Worm (Caenorhabditis elegans) whole organism, L4 larva: Measurements from ENCODE around the gene Y102E9.5.

Experiments used
- D1046.2 ChIP-seq: fragments of 200-800 bp; sonication (Bioruptor generic); IDR thresholded peaks from 2 replicates; pipeline ENCODE4 v1.3.6; 2022; ENCODE audit warnings: missing genetic modification characterization, missing compliant biosample characterization
- F44E2.7 ChIP-seq: fragments of 200-800 bp; sonication (Bioruptor generic); IDR thresholded peaks from 2 replicates; pipeline ENCODE4 v2.1.2; 2022; ENCODE audit warnings: missing genetic modification characterization, missing compliant biosample characterization
- T26A8.4 ChIP-seq: fragments of 200-800 bp; sonication (Bioruptor generic); IDR thresholded peaks from 2 replicates; pipeline ENCODE4 v1.3.6; 2022; ENCODE audit warnings: missing genetic modification characterization, missing compliant biosample characterization
- Y48G9A.11 ChIP-seq: fragments of 200-800 bp; sonication (Bioruptor generic); IDR thresholded peaks from 2 replicates; pipeline ENCODE4 v1.3.6; 2022; ENCODE audit warnings: missing genetic modification reagents, missing genetic modification characterization, missing compliant biosample characterization
- ceh-28 ChIP-seq: fragments of 150-350 bp; optimal IDR thresholded peaks from 2 replicates; lab custom pipeline; 2014; ENCODE audit warnings: missing biosample characterization, missing genetic modification reagents, missing genetic modification characterization
- ceh-62 ChIP-seq: sonication (generic microtip); optimal IDR thresholded peaks from 2 replicates; lab custom pipeline; 2017; ENCODE audit warnings: missing biosample characterization, missing genetic modification characterization
- cey-2 ChIP-seq: sonication (generic microtip); optimal IDR thresholded peaks from 3 replicates; lab custom pipeline; 2017; ENCODE audit warnings: missing genetic modification characterization, mild to moderate bottlenecking, missing compliant biosample characterization, antibody characterized with exemption, borderline replicate concordance; ENCODE audit not compliant: insufficient read depth
- ctbp-1 ChIP-seq: fragments of 200-800 bp; sonication (Bioruptor generic); IDR thresholded peaks from 2 replicates; pipeline ENCODE4 v1.3.6; 2022; ENCODE audit warnings: missing genetic modification reagents, missing genetic modification characterization, missing compliant biosample characterization
- daf-16 ChIP-seq, 3 experiments: sonication (generic microtip); optimal IDR thresholded peaks; 2 replicates each; lab custom pipeline; 2016 to 2017; ENCODE audit warnings: missing genetic modification characterization in 3 of 3, missing genetic modification reagents in 3 of 3, mild to moderate bottlenecking in 2 of 3, missing compliant biosample characterization in 2 of 3, missing biosample characterization in 1 of 3, moderate library complexity in 1 of 3
- daf-19 ChIP-seq: fragments of 200-800 bp; sonication (Bioruptor generic); conservative IDR thresholded peaks from 2 replicates; pipeline ENCODE4 v1.3.6; 2022; ENCODE audit warnings: missing genetic modification characterization, missing compliant biosample characterization
- daf-8 ChIP-seq: fragments of 200-800 bp; sonication (Bioruptor generic); IDR thresholded peaks from 2 replicates; pipeline ENCODE4 v1.3.6; 2022; ENCODE audit warnings: missing genetic modification characterization, missing compliant biosample characterization
- dmd-6 ChIP-seq: fragments of 200-800 bp; sonication (Bioruptor generic); IDR thresholded peaks from 2 replicates; pipeline ENCODE4 v1.3.6; 2022; ENCODE audit warnings: missing genetic modification reagents, missing genetic modification characterization, missing compliant biosample characterization
- dmd-8 ChIP-seq: fragments of 200-800 bp; sonication (Bioruptor generic); IDR thresholded peaks from 2 replicates; pipeline ENCODE4 v1.3.6; 2022; ENCODE audit warnings: missing genetic modification characterization, missing compliant biosample characterization
- duxl-1 ChIP-seq: sonication (generic microtip); optimal IDR thresholded peaks from 2 replicates; lab custom pipeline; 2016; ENCODE audit warnings: mild to moderate bottlenecking, missing genetic modification characterization, moderate library complexity, missing compliant biosample characterization; ENCODE audit not compliant: poor library complexity
- egl-43 ChIP-seq: fragments of 200-800 bp; sonication (Bioruptor generic); IDR thresholded peaks from 2 replicates; pipeline ENCODE4 v1.3.6; 2022; ENCODE audit warnings: missing genetic modification reagents, missing genetic modification characterization, missing compliant biosample characterization
- fos-1 ChIP-seq: fragments of 150-350 bp; optimal IDR thresholded peaks from 2 replicates; lab custom pipeline; 2014; ENCODE audit warnings: missing biosample characterization, missing genetic modification characterization
- gei-8 ChIP-seq: fragments of 200-800 bp; sonication (Bioruptor generic); optimal IDR thresholded peaks from 2 replicates; lab custom pipeline; 2018; ENCODE audit warnings: mild to moderate bottlenecking, missing genetic modification characterization, missing compliant biosample characterization
- hmg-1.1 ChIP-seq: fragments of 200-800 bp; sonication (Bioruptor generic); IDR thresholded peaks from 2 replicates; pipeline ENCODE4 v1.3.6; 2022; ENCODE audit warnings: missing genetic modification reagents, missing genetic modification characterization, missing compliant biosample characterization
- lin-1 ChIP-seq: fragments of 200-800 bp; sonication (Bioruptor generic); IDR thresholded peaks from 2 replicates; pipeline ENCODE4 v1.3.6; 2022; ENCODE audit warnings: missing genetic modification reagents, missing genetic modification characterization, missing compliant biosample characterization
- lin-15B ChIP-seq: fragments of 150-350 bp; sonication (generic microtip); optimal IDR thresholded peaks from 3 replicates; lab custom pipeline; 2014; ENCODE audit warnings: missing biosample characterization, missing genetic modification characterization
- mes-2 ChIP-seq: sonication (generic microtip); optimal IDR thresholded peaks from 2 replicates; lab custom pipeline; 2016; ENCODE audit warnings: missing genotype, mild to moderate bottlenecking, missing genetic modification characterization, missing compliant biosample characterization; ENCODE audit not compliant: poor library complexity, severe bottlenecking
- mxl-2 ChIP-seq: fragments of 200-800 bp; sonication (Bioruptor generic); conservative IDR thresholded peaks from 2 replicates; pipeline ENCODE4 v1.3.6; 2022; ENCODE audit warnings: missing genetic modification reagents, missing genetic modification characterization, missing compliant biosample characterization
- nhr-10 ChIP-seq: fragments of 150-350 bp; optimal IDR thresholded peaks from 2 replicates; lab custom pipeline; 2014; ENCODE audit warnings: missing biosample characterization, missing genetic modification characterization
- nhr-11 ChIP-seq: fragments of 150-350 bp; optimal IDR thresholded peaks from 2 replicates; lab custom pipeline; 2014; ENCODE audit warnings: missing biosample characterization, missing genetic modification characterization
- nhr-237 ChIP-seq: sonication (generic microtip); optimal IDR thresholded peaks from 2 replicates; lab custom pipeline; 2017; ENCODE audit warnings: missing biosample characterization, missing genetic modification characterization
- nhr-25 ChIP-seq: sonication (generic microtip); optimal IDR thresholded peaks from 2 replicates; lab custom pipeline; 2017; ENCODE audit warnings: missing genetic modification characterization, mild to moderate bottlenecking, missing compliant biosample characterization, antibody characterized with exemption, moderate library complexity, borderline replicate concordance; ENCODE audit not compliant: insufficient read depth
- nhr-28 ChIP-seq: fragments of 150-350 bp; optimal IDR thresholded peaks from 2 replicates; lab custom pipeline; 2014; ENCODE audit warnings: missing biosample characterization, missing genetic modification characterization
- nhr-42 ChIP-seq: fragments of 200-800 bp; sonication (Bioruptor generic); IDR thresholded peaks from 2 replicates; pipeline ENCODE4 v1.3.6; 2022; ENCODE audit warnings: missing genetic modification characterization, missing compliant biosample characterization
- nhr-77 ChIP-seq: fragments of 150-350 bp; optimal IDR thresholded peaks from 2 replicates; lab custom pipeline; 2014; ENCODE audit warnings: missing biosample characterization, missing genetic modification characterization
- php-3 ChIP-seq: fragments of 200-800 bp; sonication (Bioruptor generic); IDR thresholded peaks from 2 replicates; pipeline ENCODE4 v1.3.6; 2022; ENCODE audit warnings: missing genetic modification reagents, missing genetic modification characterization, missing compliant biosample characterization
- pqm-1 ChIP-seq: sonication (generic microtip); optimal IDR thresholded peaks from 2 replicates; lab custom pipeline; 2017; ENCODE audit warnings: missing biosample characterization, missing genetic modification characterization
- skn-1 ChIP-seq: fragments of 150-350 bp; optimal IDR thresholded peaks from 2 replicates; lab custom pipeline; 2014; ENCODE audit warnings: missing biosample characterization, missing genetic modification characterization
- tag-97 ChIP-seq: fragments of 200-800 bp; sonication (Bioruptor generic); IDR thresholded peaks from 2 replicates; pipeline ENCODE4 v1.3.6; 2022; ENCODE audit warnings: missing genetic modification characterization, missing compliant biosample characterization
- tra-1 ChIP-seq: fragments of 200-800 bp; sonication (Bioruptor generic); IDR thresholded peaks from 2 replicates; pipeline ENCODE4 v1.3.6; 2022; ENCODE audit warnings: missing genetic modification reagents, missing genetic modification characterization, missing compliant biosample characterization
- unc-62 ChIP-seq, 3 experiments: fragments of 150-350 bp in 1 of 3; sonication (generic microtip); optimal IDR thresholded peaks in 2 of 3; peaks in 1 of 3; 1 replicate in 1 of 3; 2 replicates in 2 of 3; lab custom pipeline; 2014 to 2017; ENCODE audit warnings: missing biosample characterization in 3 of 3, missing genetic modification characterization in 3 of 3, missing genetic modification reagents in 3 of 3, missing genotype in 1 of 3
- vab-7 ChIP-seq: fragments of 200-800 bp; sonication (Bioruptor generic); IDR thresholded peaks from 2 replicates; pipeline ENCODE4 v1.3.6; 2022; ENCODE audit warnings: missing genetic modification reagents, missing genetic modification characterization, missing compliant biosample characterization
- zag-1 ChIP-seq: fragments of 150-350 bp; optimal IDR thresholded peaks from 2 replicates; lab custom pipeline; 2014; ENCODE audit warnings: missing biosample characterization, missing genetic modification characterization
- zip-2 ChIP-seq: fragments of 150-350 bp; optimal IDR thresholded peaks from 2 replicates; lab custom pipeline; 2014; ENCODE audit warnings: missing biosample characterization, missing genetic modification characterization
- ztf-11 ChIP-seq: fragments of 150-350 bp; optimal IDR thresholded peaks from 2 replicates; lab custom pipeline; 2014; ENCODE audit warnings: missing biosample characterization, missing genetic modification characterization

Gene Y102E9.5

ce11 chrIII:6693285-6693684 is 36.8 kb downstream of the Y102E9.5 start:
- TF ChIP-seq tag-97 (GFP tag; lab: Robert Waterston, UW) (no peak), F44E2.7 (GFP tag; lab: Robert Waterston, UW) (no peak), daf-16 (GFP tag; optimal IDR thresholded peaks at IDR 0.05; lab: Kevin White, UChicago) (no peak), daf-16 (tag; optimal IDR thresholded peaks at IDR 0.05; lab: Kevin White, UChicago) (peak; percentile 79), lin-15B (tag; lab: Kevin White, UChicago) (no peak), hmg-1.1 (GFP tag; lab: Robert Waterston, UW) (no peak), nhr-42 (GFP tag; lab: Robert Waterston, UW) (no peak), nhr-11 (tag; lab: Kevin White, UChicago) (no peak), zag-1 (tag; lab: Kevin White, UChicago) (no peak), egl-43 (GFP tag; lab: Robert Waterston, UW) (no peak), unc-62 (GFP tag; optimal IDR thresholded peaks at IDR 0.05 in 1 of 2; lab: Kevin White, UChicago) (no peak), unc-62 (tag; optimal IDR thresholded peaks at IDR 0.05; lab: Kevin White, UChicago) (no peak), vab-7 (GFP tag; lab: Robert Waterston, UW) (no peak), zip-2 (tag; lab: Kevin White, UChicago) (no peak), tra-1 (GFP tag; lab: Robert Waterston, UW) (no peak), nhr-25 (no peak), mxl-2 (GFP tag; lab: Robert Waterston, UW) (no peak), mes-2 (tag; lab: Kevin White, UChicago) (no peak), Y48G9A.11 (no peak), ceh-28 (tag; lab: Kevin White, UChicago) (no peak), T26A8.4 (GFP tag; lab: Robert Waterston, UW) (no peak), skn-1 (tag; lab: Kevin White, UChicago) (no peak), fos-1 (tag; lab: Kevin White, UChicago) (no peak), nhr-28 (tag; lab: Kevin White, UChicago) (peak; percentile 90), gei-8 (GFP tag; lab: Kevin White, UChicago) (no peak), D1046.2 (GFP tag; lab: Robert Waterston, UW) (no peak), ztf-11 (tag; lab: Kevin White, UChicago) (no peak), dmd-8 (GFP tag; lab: Robert Waterston, UW) (no peak), duxl-1 (tag; lab: Kevin White, UChicago) (no peak), nhr-10 (tag; lab: Kevin White, UChicago) (no peak), cey-2 (tag; lab: Kevin White, UChicago) (no peak), php-3 (GFP tag; lab: Robert Waterston, UW) (peak; percentile 73), ceh-62 (tag; lab: Kevin White, UChicago) (no peak), lin-1 (GFP tag; lab: Robert Waterston, UW) (0 out of 2 replicates have a peak, but pooled peaks have one; percentile 30), nhr-77 (tag; lab: Kevin White, UChicago) (peak; percentile 71), dmd-6 (GFP tag; lab: Robert Waterston, UW) (peak; percentile 66), ctbp-1 (no peak), daf-19 (GFP tag; lab: Robert Waterston, UW) (no peak), pqm-1 (tag; lab: Kevin White, UChicago) (peak; percentile 99), nhr-237 (tag; lab: Kevin White, UChicago) (no peak)

- no peak for TF ChIP-seq daf-8 (GFP tag; lab: Robert Waterston, UW)
- 0 out of 2 replicates have a peak, but pooled peaks have one; percentile 18 for TF ChIP-seq ctbp-1
These were observed 39.6 kb downstream of the Y102E9.5 start for ce11 chrIII:6690490-6690889.
